Fruit fly (Drosophila melanogaster): ENCODE data around the gene CG11037.

Gene CG11037

DNA sequence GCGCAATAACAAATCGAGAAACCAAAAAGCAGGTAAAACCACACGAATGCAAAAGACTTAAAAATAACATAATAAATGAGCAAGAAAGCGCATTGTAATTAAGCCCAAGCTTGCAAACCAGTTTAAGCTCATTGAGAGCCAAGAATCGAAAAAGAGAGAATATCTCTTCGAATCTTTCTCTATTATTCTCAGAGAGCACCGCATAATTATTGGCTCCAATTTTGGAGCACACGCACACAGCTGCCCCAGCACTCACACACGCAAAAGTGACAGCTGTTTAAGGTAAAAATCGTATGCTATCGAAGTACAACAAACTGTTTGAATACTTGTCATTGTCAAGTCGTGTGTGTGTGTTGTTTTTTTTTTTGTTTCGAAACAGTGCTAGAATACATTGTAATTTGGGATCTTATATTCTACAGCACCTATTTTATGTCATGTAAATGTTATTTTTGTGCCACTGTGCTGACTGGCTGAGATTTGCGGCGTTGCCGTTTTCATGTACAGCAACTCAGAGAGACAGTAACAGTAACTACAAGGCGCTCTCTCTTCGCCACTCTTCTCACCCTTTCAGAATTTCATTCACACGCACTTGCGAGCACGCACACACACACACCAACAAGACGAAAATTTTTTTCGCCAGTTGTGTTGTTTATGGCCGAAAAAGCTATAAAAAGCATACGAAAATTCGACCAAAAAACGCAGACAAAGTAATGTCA, 48.4 kb upstream of the CG11037 start (continued):
- TF ChIP-seq esg (GFP tag; conservative IDR thresholded peaks at IDR 0.05) (peak; percentile 42), CG4854 (GFP tag; optimal IDR thresholded peaks at IDR 0.05) (peak; percentile 19), Ada2b (GFP tag; IDR thresholded peaks at IDR 0.05) (peak; percentile 58), Optix (GFP tag; IDR thresholded peaks at IDR 0.05) (peak; percentile 67; the same call in 2 of the 3 replicates), CG8478 (optimal IDR thresholded peaks at IDR 0.05) (no peak), CG11398 (GFP tag; optimal IDR thresholded peaks at IDR 0.05) (no peak), chinmo (GFP tag; IDR thresholded peaks at IDR 0.05; ENCODE audit: partially characterized antibody) (0 out of 4 replicates have a peak, but pooled peaks have one; percentile 58), Rx (GFP tag; IDR thresholded peaks at IDR 0.05) (peak; percentile 52; the same call in 1 of the 2 replicates), CHES-1-like (GFP tag; optimal IDR thresholded peaks at IDR 0.05) (peak; percentile 73), CG2875 (GFP tag; optimal IDR thresholded peaks at IDR 0.05) (peak; percentile 1), unpg (GFP tag; optimal IDR thresholded peaks at IDR 0.05) (peak; percentile 50), CG2120 (GFP tag; optimal IDR thresholded peaks at IDR 0.05) (peak; percentile 75), jumu (GFP tag; optimal IDR thresholded peaks at IDR 0.05) (peak; percentile 50), CG13296 (GFP tag; optimal IDR thresholded peaks at IDR 0.05) (peak; percentile 31), trh (GFP tag; optimal IDR thresholded peaks at IDR 0.05) (no peak), repo (GFP tag; optimal IDR thresholded peaks at IDR 0.05) (no peak), sim (GFP tag; IDR thresholded peaks at IDR 0.05) (0 out of 2 replicates have a peak, but pooled peaks have one; percentile 53), CG2202 (tag; optimal IDR thresholded peaks at IDR 0.05) (no peak), trem (tag; optimal IDR thresholded peaks at IDR 0.05) (no peak), CG12769 (tag; optimal IDR thresholded peaks at IDR 0.05) (peak; percentile 30), croc (GFP tag; conservative IDR thresholded peaks at IDR 0.05) (no peak), pan (optimal IDR thresholded peaks at IDR 0.05) (no peak), pan (GFP tag; optimal IDR thresholded peaks at IDR 0.05 in 1 of 2, IDR thresholded peaks at IDR 0.05 in 1 of 2) (peak in 1 of 2 experiments; percentile 79), CG6854 (GFP tag; optimal IDR thresholded peaks at IDR 0.05) (peak; percentile 43), HHEX (GFP tag; optimal IDR thresholded peaks at IDR 0.05) (no peak), nmo (GFP tag; optimal IDR thresholded peaks at IDR 0.05) (peak; percentile 3), CG13624 (GFP tag; optimal IDR thresholded peaks at IDR 0.05) (peak; percentile 63), Bteb2 (GFP tag; optimal IDR thresholded peaks at IDR 0.05) (peak; percentile 21), row (GFP tag; IDR thresholded peaks at IDR 0.05) (peak; percentile 82), scrt (GFP tag; optimal IDR thresholded peaks at IDR 0.05) (peak; percentile 22), CG9609 (GFP tag; optimal IDR thresholded peaks at IDR 0.05) (peak; percentile 33), Ravus (GFP tag; IDR thresholded peaks at IDR 0.05) (no peak), CG11695 (GFP tag; IDR thresholded peaks at IDR 0.05) (peak; percentile 69), NC2β (GFP tag; optimal IDR thresholded peaks at IDR 0.05) (peak; percentile 58), stc (GFP tag; IDR thresholded peaks at IDR 0.05) (peak; percentile 72; the same call in 1 of the 2 replicates), CG4424 (GFP tag; optimal IDR thresholded peaks at IDR 0.05) (peak; percentile 29), Hr3 (GFP tag; optimal IDR thresholded peaks at IDR 0.05) (peak; percentile 8), CG6813 (GFP tag; optimal IDR thresholded peaks at IDR 0.05) (peak; percentile 35), pnt (GFP tag; optimal IDR thresholded peaks at IDR 0.05) (peak; percentile 5), peb (GFP tag; IDR thresholded peaks at IDR 0.05) (peak; percentile 26; the same call in 1 of the 2 replicates), Awh (GFP tag; IDR thresholded peaks at IDR 0.05) (peak; percentile 70), MBD-R2 (GFP tag; IDR thresholded peaks at IDR 0.05) (peak; percentile 52; the same call in 1 of the 2 replicates), chn (GFP tag; optimal IDR thresholded peaks at IDR 0.05) (peak; percentile 28), H2.0 (GFP tag; IDR thresholded peaks at IDR 0.05) (peak; percentile 40; the same call in 1 of the 2 replicates), tx (GFP tag; optimal IDR thresholded peaks at IDR 0.05) (peak; percentile 49), Kr (GFP tag; optimal IDR thresholded peaks at IDR 0.05) (no peak), Six4 (GFP tag; optimal IDR thresholded peaks at IDR 0.05) (peak; percentile 31), CG17361 (GFP tag; IDR thresholded peaks at IDR 0.05) (peak; percentile 61; the same call in 1 of the 3 replicates), knrl (GFP tag; IDR thresholded peaks at IDR 0.05; ENCODE audit: partially characterized antibody) (no peak), CG10209 (GFP tag; optimal IDR thresholded peaks at IDR 0.05) (peak; percentile 18)
